Fruit fly (Drosophila melanogaster) whole organism, embryonic: ENCODE data around the gene CG1572.
A peak's percentile ranks its signal among the peaks of the same experiment; 100 is the strongest.

Source experiments
- ATbp ChIP-seq: fragments of 200-800 bp; sonication (Bioruptor generic); optimal IDR thresholded peaks from 2 replicates; lab custom pipeline; 2017; ENCODE audit warnings: missing biosample characterization, mild to moderate bottlenecking, missing genetic modification characterization, missing genetic modification reagents
- Ada2b ChIP-seq: fragments of 200-800 bp; sonication (Bioruptor generic); IDR thresholded peaks from 2 replicates; pipeline ENCODE4 v1.3.6; 2022; ENCODE audit warnings: missing biosample characterization, missing genetic modification characterization
- BEAF-32 ChIP-seq: fragments of 200-800 bp; sonication (Bioruptor generic); optimal IDR thresholded peaks from 3 replicates; lab custom pipeline; 2017; ENCODE audit warnings: missing biosample characterization, missing genetic modification characterization, mild to moderate bottlenecking, moderate library complexity, missing genetic modification reagents
- CG10147 ChIP-seq: fragments of 200-800 bp; sonication (Bioruptor generic); optimal IDR thresholded peaks from 2 replicates; lab custom pipeline; 2019; ENCODE audit warnings: missing biosample characterization, mild to moderate bottlenecking, missing genetic modification characterization, moderate library complexity
- CG1024 ChIP-seq: fragments of 200-800 bp; sonication (Bioruptor generic); IDR thresholded peaks from 2 replicates; pipeline ENCODE4 v1.3.6; 2022; ENCODE audit warnings: missing biosample characterization, missing genetic modification characterization
- CG10267 ChIP-seq: fragments of 200-800 bp; sonication (Bioruptor generic); optimal IDR thresholded peaks from 2 replicates; lab custom pipeline; 2018; ENCODE audit warnings: missing biosample characterization, mild to moderate bottlenecking, missing genetic modification characterization, moderate library complexity
- CG11398 ChIP-seq: fragments of 200-800 bp; sonication (Bioruptor generic); optimal IDR thresholded peaks from 2 replicates; lab custom pipeline; 2016; ENCODE audit warnings: missing biosample characterization, missing genetic modification characterization
- CG12391 ChIP-seq: fragments of 200-800 bp; sonication (Bioruptor generic); optimal IDR thresholded peaks from 3 replicates; lab custom pipeline; 2018; ENCODE audit warnings: missing biosample characterization, mild to moderate bottlenecking, missing genetic modification characterization, moderate library complexity
- CG14860 ChIP-seq: fragments of 200-800 bp; sonication (Bioruptor generic); IDR thresholded peaks from 3 replicates; pipeline ENCODE4 v1.3.6; 2022; ENCODE audit warnings: missing biosample characterization, missing genetic modification characterization; ENCODE audit not compliant: partially characterized antibody
- CG15269 ChIP-seq: fragments of 200-800 bp; sonication (Bioruptor generic); optimal IDR thresholded peaks from 2 replicates; lab custom pipeline; 2018; ENCODE audit warnings: missing biosample characterization, mild to moderate bottlenecking, missing genetic modification characterization, moderate library complexity
- CG15479 ChIP-seq: fragments of 200-800 bp; sonication (Bioruptor generic); optimal IDR thresholded peaks from 3 replicates; lab custom pipeline; 2019; ENCODE audit warnings: missing biosample characterization, mild to moderate bottlenecking, missing genetic modification characterization, moderate library complexity
- CG17359 ChIP-seq: fragments of 200-800 bp; sonication (Bioruptor generic); optimal IDR thresholded peaks from 3 replicates; lab custom pipeline; 2018; ENCODE audit warnings: missing biosample characterization, mild to moderate bottlenecking, missing genetic modification characterization, moderate library complexity
- CG18599 ChIP-seq: fragments of 200-800 bp; sonication (Bioruptor generic); optimal IDR thresholded peaks from 3 replicates; lab custom pipeline; 2017; ENCODE audit warnings: missing biosample characterization, missing genetic modification characterization, mild to moderate bottlenecking, moderate library complexity, missing genetic modification reagents
- CG2199 ChIP-seq: fragments of 200-800 bp; sonication (Bioruptor generic); IDR thresholded peaks from 3 replicates; pipeline ENCODE4 v1.3.6; 2022; ENCODE audit warnings: missing biosample characterization, missing genetic modification characterization
- CG31441 ChIP-seq: fragments of 200-800 bp; sonication (Bioruptor generic); IDR thresholded peaks from 2 replicates; pipeline ENCODE4 v1.3.6; 2022; ENCODE audit warnings: missing biosample characterization, missing genetic modification characterization
- CG3407 ChIP-seq: fragments of 200-800 bp; sonication (Bioruptor generic); optimal IDR thresholded peaks from 2 replicates; lab custom pipeline; 2018; ENCODE audit warnings: missing biosample characterization, mild to moderate bottlenecking, missing genetic modification characterization
- CG5245 ChIP-seq: fragments of 200-800 bp; sonication (Bioruptor generic); optimal IDR thresholded peaks from 3 replicates; lab custom pipeline; 2016; ENCODE audit warnings: missing biosample characterization, missing genetic modification characterization
- CG6813 ChIP-seq: fragments of 200-800 bp; sonication (Bioruptor generic); optimal IDR thresholded peaks from 2 replicates; lab custom pipeline; 2017; ENCODE audit warnings: missing biosample characterization, missing genetic modification characterization, mild to moderate bottlenecking, moderate library complexity, missing genetic modification reagents
- CG9215 ChIP-seq: fragments of 200-800 bp; sonication (Bioruptor generic); IDR thresholded peaks from 2 replicates; pipeline ENCODE4 v1.3.6; 2022; ENCODE audit warnings: missing biosample characterization, missing genetic modification characterization
- CTCF ChIP-seq: fragments of 200-800 bp; sonication (Bioruptor generic); optimal IDR thresholded peaks from 2 replicates; lab custom pipeline; 2017; ENCODE audit warnings: missing biosample characterization, mild to moderate bottlenecking, missing genetic modification characterization, moderate library complexity
- Ets65A ChIP-seq: fragments of 200-800 bp; sonication (Bioruptor generic); peaks from one replicate; lab custom pipeline; 2016; ENCODE audit warnings: missing biosample characterization, missing genetic modification characterization
- H15 ChIP-seq: fragments of 200-800 bp; sonication (Bioruptor generic); IDR thresholded peaks from 3 replicates; pipeline ENCODE4 v1.3.6; 2022; ENCODE audit warnings: missing biosample characterization, missing genetic modification characterization
- Myb ChIP-seq: fragments of 200-800 bp; sonication (Bioruptor generic); optimal IDR thresholded peaks from 2 replicates; lab custom pipeline; 2016; ENCODE audit warnings: missing biosample characterization, missing genetic modification characterization
- Nf-YC ChIP-seq: fragments of 200-800 bp; optimal IDR thresholded peaks from 3 replicates; lab custom pipeline; 2019; ENCODE audit warnings: missing biosample characterization, mild to moderate bottlenecking, missing genetic modification characterization, moderate library complexity
- NfI ChIP-seq: fragments of 200-800 bp; sonication (Bioruptor generic); optimal IDR thresholded peaks from 3 replicates; lab custom pipeline; 2018; ENCODE audit warnings: missing biosample characterization, mild to moderate bottlenecking, missing genetic modification characterization, moderate library complexity
- Vsx1 ChIP-seq: fragments of 200-800 bp; sonication (Bioruptor generic); optimal IDR thresholded peaks from 2 replicates; lab custom pipeline; 2017; ENCODE audit warnings: missing biosample characterization, mild to moderate bottlenecking, missing genetic modification characterization, missing genetic modification reagents
- Xbp1 ChIP-seq: fragments of 200-800 bp; sonication (Bioruptor generic); optimal IDR thresholded peaks from 3 replicates; lab custom pipeline; 2016; ENCODE audit warnings: missing biosample characterization, mild to moderate bottlenecking, missing genetic modification characterization
- aop ChIP-seq: fragments of 200-800 bp; sonication (Bioruptor generic); IDR thresholded peaks from 2 replicates; pipeline ENCODE4 v1.3.6; 2022; ENCODE audit warnings: missing biosample characterization, missing genetic modification characterization
- emc ChIP-seq: fragments of 200-800 bp; sonication (Bioruptor generic); optimal IDR thresholded peaks from 2 replicates; lab custom pipeline; 2016; ENCODE audit warnings: missing biosample characterization, missing genetic modification characterization
- en ChIP-seq: fragments of 200-800 bp; sonication (Bioruptor generic); optimal IDR thresholded peaks from 2 replicates; lab custom pipeline; 2016; ENCODE audit warnings: missing biosample characterization, missing genetic modification characterization
- exex ChIP-seq: fragments of 200-800 bp; sonication (Bioruptor generic); optimal IDR thresholded peaks from 4 replicates; lab custom pipeline; 2018; ENCODE audit warnings: missing biosample characterization, mild to moderate bottlenecking, missing genetic modification characterization, moderate library complexity
- fd96Cb ChIP-seq: fragments of 200-800 bp; sonication (Bioruptor generic); optimal IDR thresholded peaks from 2 replicates; lab custom pipeline; 2018; ENCODE audit warnings: missing biosample characterization, mild to moderate bottlenecking, missing genetic modification characterization, moderate library complexity
- fru ChIP-seq: fragments of >200 bp; optimal IDR thresholded peaks from 2 replicates; lab custom pipeline; 2017
- fu2 ChIP-seq: fragments of 200-800 bp; sonication (Bioruptor generic); optimal IDR thresholded peaks from 2 replicates; lab custom pipeline; 2016; ENCODE audit warnings: missing biosample characterization, missing genetic modification characterization
- gce ChIP-seq: fragments of 200-800 bp; sonication (Bioruptor generic); IDR thresholded peaks from 3 replicates; pipeline ENCODE4 v1.3.6; 2022; ENCODE audit warnings: missing biosample characterization, missing genetic modification characterization
- gcm ChIP-seq: fragments of 200-800 bp; sonication (Bioruptor generic); optimal IDR thresholded peaks from 2 replicates; lab custom pipeline; 2019; ENCODE audit warnings: missing biosample characterization, mild to moderate bottlenecking, missing genetic modification characterization, moderate library complexity
- gfzf ChIP-seq: fragments of 200-800 bp; sonication (Bioruptor generic); optimal IDR thresholded peaks from 2 replicates; lab custom pipeline; 2016; ENCODE audit warnings: missing biosample characterization, mild to moderate bottlenecking, missing genetic modification characterization, moderate library complexity
- hth ChIP-seq: fragments of >200 bp; optimal IDR thresholded peaks from 2 replicates; lab custom pipeline; 2017; ENCODE audit warnings: inconsistent platforms
- insv ChIP-seq, 2 experiments: fragments of 200-800 bp; sonication (Bioruptor generic); optimal IDR thresholded peaks; 3 replicates each; lab custom pipeline; 2016 to 2018; ENCODE audit warnings: missing biosample characterization in 2 of 2, missing genetic modification characterization in 2 of 2
- kay ChIP-seq: fragments of 200-800 bp; sonication (Bioruptor generic); optimal IDR thresholded peaks from 2 replicates; lab custom pipeline; 2016; ENCODE audit warnings: missing biosample characterization, missing genetic modification characterization
- luna ChIP-seq: fragments of 200-800 bp; sonication (Bioruptor generic); optimal IDR thresholded peaks from 2 replicates; lab custom pipeline; 2016; ENCODE audit warnings: missing biosample characterization, missing genetic modification characterization
- mirr ChIP-seq: fragments of 200-800 bp; sonication (Bioruptor generic); optimal IDR thresholded peaks from 3 replicates; lab custom pipeline; 2018; ENCODE audit warnings: missing biosample characterization, mild to moderate bottlenecking, missing genetic modification characterization
- nmo ChIP-seq: fragments of 200-800 bp; sonication (Bioruptor generic); optimal IDR thresholded peaks from 2 replicates; lab custom pipeline; 2018; ENCODE audit warnings: missing biosample characterization, mild to moderate bottlenecking, missing genetic modification characterization, moderate library complexity
- pan ChIP-seq, 4 experiments: fragments of >200 bp in 3 of 4; fragments of 200-800 bp in 1 of 4; sonication (Bioruptor generic) in 1 of 4; optimal IDR thresholded peaks in 3 of 4; IDR thresholded peaks in 1 of 4; 2 replicates each; pipeline versions ENCODE4 v1.3.6 to Lab custom; 2017 to 2022; ENCODE audit warnings: missing biosample characterization in 2 of 4, missing genetic modification characterization in 2 of 4, mixed read lengths in 1 of 4
- pros ChIP-seq: fragments of 200-800 bp; sonication (Bioruptor generic); optimal IDR thresholded peaks from 3 replicates; lab custom pipeline; 2019; ENCODE audit warnings: missing biosample characterization, mild to moderate bottlenecking, missing genetic modification characterization, moderate library complexity
- pzg ChIP-seq: fragments of 200-800 bp; sonication (Bioruptor generic); optimal IDR thresholded peaks from 3 replicates; lab custom pipeline; 2018; ENCODE audit warnings: missing biosample characterization, mild to moderate bottlenecking, missing genetic modification characterization, moderate library complexity
- repo ChIP-seq: fragments of 200-800 bp; sonication (Bioruptor generic); optimal IDR thresholded peaks from 2 replicates; lab custom pipeline; 2016; ENCODE audit warnings: missing biosample characterization, missing genetic modification characterization
- sob ChIP-seq: fragments of 200-800 bp; sonication (Bioruptor generic); IDR thresholded peaks from 2 replicates; pipeline ENCODE4 v1.3.6; 2022; ENCODE audit warnings: missing biosample characterization, missing genetic modification characterization
- tap ChIP-seq: fragments of 200-800 bp; optimal IDR thresholded peaks from 3 replicates; lab custom pipeline; 2019; ENCODE audit warnings: missing biosample characterization, mild to moderate bottlenecking, missing genetic modification characterization, moderate library complexity
- tgo ChIP-seq: fragments of 200-800 bp; sonication (Bioruptor generic); IDR thresholded peaks from 3 replicates; pipeline ENCODE4 v1.3.6; 2022; ENCODE audit warnings: missing biosample characterization, missing genetic modification characterization
- usp ChIP-seq: fragments of >200 bp; optimal IDR thresholded peaks from 2 replicates; lab custom pipeline; 2017; ENCODE audit warnings: missing biosample characterization, missing genetic modification characterization

Gene CG1572

DNA sequence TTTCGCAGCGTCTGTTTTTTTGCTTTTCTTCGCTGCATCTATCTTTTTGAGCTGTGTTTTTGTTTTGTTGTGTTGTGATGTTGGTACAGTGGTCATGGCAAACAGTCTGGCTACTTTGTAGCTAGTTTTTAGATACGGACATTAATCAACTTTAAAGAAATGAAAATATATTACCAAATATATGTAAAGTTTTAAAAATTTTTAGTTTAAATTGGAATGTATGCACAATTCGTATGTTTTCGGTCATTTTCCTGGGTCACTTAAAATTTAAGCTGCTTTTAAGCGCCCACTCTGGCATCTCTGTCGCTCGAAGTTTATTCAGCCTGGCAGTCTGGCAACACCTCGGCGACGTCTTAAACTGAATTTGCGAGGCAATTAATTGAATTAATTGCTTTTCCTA is 18.1 kb upstream of the CG1572 start, which contains the start of gene CG11695 (continued):
- no peak for TF ChIP-seq pan (optimal IDR thresholded peaks at IDR 0.05; lab: Kevin White, UChicago)
- peak in 1 of 2 experiments; percentile 45 for TF ChIP-seq pan (GFP tag; optimal IDR thresholded peaks at IDR 0.05 in 1 of 2, IDR thresholded peaks at IDR 0.05 in 1 of 2)
- peak; percentile 69 for TF ChIP-seq CG15269 (tag; lab: Kevin White, UChicago)
- TF ChIP-seq CG3407 (GFP tag; lab: Kevin White, UChicago): no peak
- TF ChIP-seq CG2199: no peak
- peak; percentile 48 for TF ChIP-seq pzg
- TF ChIP-seq mirr (GFP tag; lab: Kevin White, UChicago): peak; percentile 35
- peak; percentile 26 for TF ChIP-seq fu2 (GFP tag; lab: Kevin White, UChicago)
- peak; percentile 81 for TF ChIP-seq CG12391
- no peak for TF ChIP-seq en (GFP tag; lab: Kevin White, UChicago)
- TF ChIP-seq gce (GFP tag; lab: Robert Waterston, UW): no peak
- TF ChIP-seq aop: no peak
- TF ChIP-seq CG1024 (GFP tag; lab: Robert Waterston, UW): peak; percentile 27; the same call in 1 of the 2 replicates
- TF ChIP-seq tgo (GFP tag; lab: Robert Waterston, UW): peak; percentile 57
- TF ChIP-seq CG6813 (GFP tag; lab: Kevin White, UChicago): no peak
- TF ChIP-seq gcm (GFP tag; lab: Kevin White, UChicago): peak; percentile 34
- peak; percentile 12 for TF ChIP-seq kay
- peak; percentile 30 for TF ChIP-seq CG5245 (GFP tag; lab: Kevin White, UChicago)
- TF ChIP-seq CG10267 (tag; lab: Kevin White, UChicago): peak; percentile 73
- TF ChIP-seq Ada2b (GFP tag; lab: Robert Waterston, UW): peak; percentile 65
- peak; percentile 38; the same call in 1 of the 3 replicates for TF ChIP-seq H15
- TF ChIP-seq ATbp (GFP tag; lab: Kevin White, UChicago): no peak
- TF ChIP-seq Nf-YC (tag; lab: Kevin White, UChicago): peak; percentile 78
- no peak for TF ChIP-seq CTCF (GFP tag; lab: Kevin White, UChicago)
- TF ChIP-seq hth (lab: Kevin White, UChicago): no peak
- TF ChIP-seq tap (tag; lab: Kevin White, UChicago): peak; percentile 15
- peak; percentile 59 for TF ChIP-seq CG31441 (GFP tag; lab: Robert Waterston, UW)
- TF ChIP-seq CG11398: no peak
- TF ChIP-seq CG15479: no peak
- TF ChIP-seq exex (tag; lab: Kevin White, UChicago): no peak
- peak; percentile 33 for TF ChIP-seq gfzf (GFP tag; lab: Kevin White, UChicago)
- peak; percentile 45 for TF ChIP-seq CG17359 (tag; lab: Kevin White, UChicago)
- TF ChIP-seq fd96Cb (tag; lab: Kevin White, UChicago): peak; percentile 49
- peak; percentile 73 for TF ChIP-seq Xbp1
- peak; percentile 70 for TF ChIP-seq Ets65A
- TF ChIP-seq Vsx1 (GFP tag; lab: Kevin White, UChicago): no peak
- peak; percentile 14 for TF ChIP-seq pros (GFP tag; lab: Kevin White, UChicago)
- no peak for TF ChIP-seq usp (GFP tag; lab: Kevin White, UChicago)
- peak in 1 of 2 experiments; percentile 0 for TF ChIP-seq insv (GFP tag; optimal IDR thresholded peaks at IDR 0.05; lab: Kevin White, UChicago)
- peak; percentile 59 for TF ChIP-seq CG9215 (GFP tag; lab: Robert Waterston, UW)
- no peak for TF ChIP-seq repo
- TF ChIP-seq Myb: peak; percentile 16
- TF ChIP-seq BEAF-32: peak; percentile 34
- TF ChIP-seq CG14860 (GFP tag; lab: Robert Waterston, UW): no peak
- TF ChIP-seq nmo (GFP tag; lab: Kevin White, UChicago): peak; percentile 72
- no peak for TF ChIP-seq fru (lab: Kevin White, UChicago)
- no peak for TF ChIP-seq luna (GFP tag; lab: Kevin White, UChicago)
- peak; percentile 73 for TF ChIP-seq NfI (GFP tag; lab: Kevin White, UChicago)
- peak; percentile 75 for TF ChIP-seq CG18599 (GFP tag; lab: Kevin White, UChicago)
- peak; percentile 71 for TF ChIP-seq CG10147 (GFP tag; lab: Kevin White, UChicago)
- peak; percentile 71 for TF ChIP-seq sob (GFP tag; lab: Robert Waterston, UW)
- TF ChIP-seq emc (GFP tag; lab: Kevin White, UChicago): no peak
